Worm (Caenorhabditis elegans) whole organism, late embryonic: ENCODE measurements around the gene ell-1.

ENCODE experiments used
- C08G9.2 ChIP-seq: sonication (generic microtip); optimal IDR thresholded peaks from 2 replicates; lab custom pipeline; 2016; ENCODE audit warnings: mild to moderate bottlenecking, missing genetic modification characterization, moderate library complexity, missing compliant biosample characterization
- C38D4.7 ChIP-seq: fragments of 200-800 bp; sonication (Bioruptor generic); optimal IDR thresholded peaks from 2 replicates; lab custom pipeline; 2018; ENCODE audit warnings: mild to moderate bottlenecking, missing genetic modification characterization, moderate library complexity, missing compliant biosample characterization
- F13H6.1 ChIP-seq: sonication (generic microtip); optimal IDR thresholded peaks from 2 replicates; lab custom pipeline; 2016; ENCODE audit warnings: missing genetic modification characterization, missing compliant biosample characterization
- K02D7.2 ChIP-seq: sonication (generic microtip); optimal IDR thresholded peaks from 2 replicates; lab custom pipeline; 2017; ENCODE audit warnings: mild to moderate bottlenecking, missing genetic modification characterization, missing compliant biosample characterization
- K09A11.1 ChIP-seq: sonication (generic microtip); optimal IDR thresholded peaks from 2 replicates; lab custom pipeline; 2017; ENCODE audit warnings: antibody characterized with exemption, mild to moderate bottlenecking, missing genetic modification characterization, missing compliant biosample characterization; ENCODE audit not compliant: insufficient read depth
- Y22D7AL.16 ChIP-seq: sonication (generic microtip); optimal IDR thresholded peaks from 2 replicates; lab custom pipeline; 2016; ENCODE audit warnings: missing genetic modification characterization, missing compliant biosample characterization
- ahr-1 ChIP-seq: sonication (generic microtip); optimal IDR thresholded peaks from 2 replicates; lab custom pipeline; 2016; ENCODE audit warnings: missing genetic modification characterization, missing compliant biosample characterization
- ama-1 ChIP-seq: fragments of 150-350 bp; optimal IDR thresholded peaks from 2 replicates; lab custom pipeline; 2014
- ceh-14 ChIP-seq: sonication (generic microtip); optimal IDR thresholded peaks from 2 replicates; lab custom pipeline; 2016; ENCODE audit warnings: missing genotype, missing genetic modification characterization, missing compliant biosample characterization
- ceh-18 ChIP-seq: sonication (generic microtip); optimal IDR thresholded peaks from 2 replicates; lab custom pipeline; 2016; ENCODE audit warnings: missing genetic modification characterization, missing compliant biosample characterization
- ceh-2 ChIP-seq: sonication (generic microtip); optimal IDR thresholded peaks from 2 replicates; lab custom pipeline; 2016; ENCODE audit warnings: missing genotype, missing genetic modification characterization, missing compliant biosample characterization
- ceh-22 ChIP-seq: sonication (generic microtip); optimal IDR thresholded peaks from 2 replicates; lab custom pipeline; 2017; ENCODE audit warnings: missing biosample characterization, missing genetic modification characterization
- ceh-30 ChIP-seq: fragments of 150-350 bp; optimal IDR thresholded peaks from 2 replicates; lab custom pipeline; 2014; ENCODE audit warnings: missing biosample characterization, missing genetic modification characterization
- ceh-31 ChIP-seq: sonication (generic microtip); optimal IDR thresholded peaks from 2 replicates; lab custom pipeline; 2016; ENCODE audit warnings: missing genetic modification characterization, missing compliant biosample characterization
- ceh-45 ChIP-seq: fragments of 200-800 bp; sonication (Bioruptor generic); IDR thresholded peaks from 2 replicates; pipeline ENCODE4 v1.3.6; 2022; ENCODE audit warnings: missing genetic modification reagents, missing genetic modification characterization, missing compliant biosample characterization
- ceh-48 ChIP-seq: sonication (generic microtip); optimal IDR thresholded peaks from 2 replicates; lab custom pipeline; 2016; ENCODE audit warnings: missing genetic modification characterization, inconsistent platforms, missing compliant biosample characterization
- dve-1 ChIP-seq: sonication (generic microtip); optimal IDR thresholded peaks from 2 replicates; lab custom pipeline; 2017; ENCODE audit warnings: antibody characterized with exemption, mild to moderate bottlenecking, missing genetic modification characterization, missing compliant biosample characterization
- elt-2 ChIP-seq: sonication (generic microtip); optimal IDR thresholded peaks from 2 replicates; lab custom pipeline; 2016; ENCODE audit warnings: missing genetic modification reagents, missing genetic modification characterization, missing compliant biosample characterization
- elt-4 ChIP-seq: sonication (generic microtip); optimal IDR thresholded peaks from 2 replicates; lab custom pipeline; 2016; ENCODE audit warnings: missing genetic modification characterization, missing compliant biosample characterization
- ets-4 ChIP-seq: sonication (generic microtip); optimal IDR thresholded peaks from 2 replicates; lab custom pipeline; 2016; ENCODE audit warnings: missing genetic modification characterization, missing compliant biosample characterization
- fax-1 ChIP-seq: sonication (generic microtip); optimal IDR thresholded peaks from 2 replicates; lab custom pipeline; 2016; ENCODE audit warnings: missing genotype, missing genetic modification characterization, missing compliant biosample characterization
- fkh-10 ChIP-seq: fragments of 150-350 bp; optimal IDR thresholded peaks from 2 replicates; lab custom pipeline; 2014; ENCODE audit warnings: missing biosample characterization, missing genetic modification reagents, missing genetic modification characterization
- fkh-6 ChIP-seq: sonication (generic microtip); optimal IDR thresholded peaks from 2 replicates; lab custom pipeline; 2016; ENCODE audit warnings: missing genetic modification characterization, missing compliant biosample characterization
- gmeb-2 ChIP-seq: sonication (generic microtip); optimal IDR thresholded peaks from 2 replicates; lab custom pipeline; 2016; ENCODE audit warnings: missing genetic modification characterization, inconsistent platforms, missing compliant biosample characterization
- hlh-30 ChIP-seq: sonication (generic microtip); optimal IDR thresholded peaks from 2 replicates; lab custom pipeline; 2017; ENCODE audit warnings: antibody characterized with exemption, missing genetic modification characterization, missing compliant biosample characterization; ENCODE audit not compliant: insufficient read depth
- hlh-6 ChIP-seq: sonication (generic microtip); optimal IDR thresholded peaks from 2 replicates; lab custom pipeline; 2016; ENCODE audit warnings: missing genotype, missing genetic modification characterization, missing compliant biosample characterization
- lin-11 ChIP-seq: fragments of 200-800 bp; sonication (Bioruptor generic); optimal IDR thresholded peaks from 2 replicates; lab custom pipeline; 2018; ENCODE audit warnings: mild to moderate bottlenecking, missing genetic modification characterization, missing compliant biosample characterization
- madf-2 ChIP-seq: sonication (generic microtip); optimal IDR thresholded peaks from 2 replicates; lab custom pipeline; 2017; ENCODE audit warnings: missing genetic modification characterization, missing compliant biosample characterization
- mec-3 ChIP-seq: sonication (generic microtip); optimal IDR thresholded peaks from 2 replicates; lab custom pipeline; 2016; ENCODE audit warnings: borderline replicate concordance, missing genetic modification characterization, missing compliant biosample characterization
- nfya-1 ChIP-seq: sonication (generic microtip); optimal IDR thresholded peaks from 2 replicates; lab custom pipeline; 2017; ENCODE audit warnings: missing genetic modification characterization, mild to moderate bottlenecking, missing compliant biosample characterization, antibody characterized with exemption, moderate library complexity
- nhr-11 ChIP-seq: fragments of 150-350 bp; optimal IDR thresholded peaks from 2 replicates; lab custom pipeline; 2014; ENCODE audit warnings: missing biosample characterization, missing genetic modification characterization
- nhr-232 ChIP-seq: sonication (generic microtip); optimal IDR thresholded peaks from 2 replicates; lab custom pipeline; 2016; ENCODE audit warnings: missing genetic modification characterization, missing compliant biosample characterization
- odd-2 ChIP-seq: sonication (generic microtip); optimal IDR thresholded peaks from 2 replicates; lab custom pipeline; 2017; ENCODE audit warnings: antibody characterized with exemption, mild to moderate bottlenecking, missing genetic modification characterization, missing compliant biosample characterization
- pha-2 ChIP-seq: sonication (generic microtip); optimal IDR thresholded peaks from 2 replicates; lab custom pipeline; 2017; ENCODE audit warnings: mild to moderate bottlenecking, missing genetic modification characterization, missing compliant biosample characterization
- pha-4 ChIP-seq: fragments of 150-350 bp; optimal IDR thresholded peaks from 2 replicates; lab custom pipeline; 2018; ENCODE audit warnings: missing biosample characterization, missing genetic modification reagents, missing genetic modification characterization
- pqm-1 ChIP-seq: sonication (generic microtip); optimal IDR thresholded peaks from 2 replicates; lab custom pipeline; 2016; ENCODE audit warnings: missing genetic modification characterization, missing compliant biosample characterization
- pros-1 ChIP-seq: fragments of 150-350 bp; optimal IDR thresholded peaks from 2 replicates; lab custom pipeline; 2014; ENCODE audit warnings: missing biosample characterization, missing genetic modification reagents, missing genetic modification characterization
- ref-2 ChIP-seq: sonication (generic microtip); optimal IDR thresholded peaks from 2 replicates; lab custom pipeline; 2016; ENCODE audit warnings: missing genetic modification characterization, missing compliant biosample characterization
- rnt-1 ChIP-seq: sonication (generic microtip); optimal IDR thresholded peaks from 2 replicates; lab custom pipeline; 2016; ENCODE audit warnings: missing genetic modification characterization, missing compliant biosample characterization
- sdc-2 ChIP-seq: sonication (generic microtip); optimal IDR thresholded peaks from 2 replicates; lab custom pipeline; 2016; ENCODE audit warnings: missing genotype, missing genetic modification characterization, missing compliant biosample characterization
- sox-2 ChIP-seq: fragments of 200-800 bp; sonication (Bioruptor generic); IDR thresholded peaks from 2 replicates; pipeline ENCODE4 v1.3.6; 2022; ENCODE audit warnings: missing genetic modification reagents, missing genetic modification characterization, missing compliant biosample characterization
- syd-9 ChIP-seq: sonication (generic microtip); optimal IDR thresholded peaks from 2 replicates; lab custom pipeline; 2016; ENCODE audit warnings: mild to moderate bottlenecking, missing genetic modification characterization, moderate library complexity, missing compliant biosample characterization
- tbx-2 ChIP-seq: sonication (generic microtip); optimal IDR thresholded peaks from 2 replicates; lab custom pipeline; 2016; ENCODE audit warnings: missing genetic modification characterization, missing compliant biosample characterization
- ttx-3 ChIP-seq: sonication (generic microtip); optimal IDR thresholded peaks from 2 replicates; lab custom pipeline; 2016; ENCODE audit warnings: missing genetic modification reagents, missing genetic modification characterization, missing compliant biosample characterization
- unc-3 ChIP-seq, 2 experiments: fragments of 200-800 bp in 1 of 2; sonication (Bioruptor generic) in 1 of 2; sonication (generic microtip) in 1 of 2; conservative IDR thresholded peaks in 1 of 2; optimal IDR thresholded peaks in 1 of 2; 2 replicates each; pipeline versions ENCODE4 v1.3.6 to Lab custom; 2016 to 2022; ENCODE audit warnings: missing compliant biosample characterization in 2 of 2, missing genetic modification characterization in 2 of 2, missing genetic modification reagents in 1 of 2
- unc-42 ChIP-seq: sonication (generic microtip); optimal IDR thresholded peaks from 2 replicates; lab custom pipeline; 2016; ENCODE audit warnings: missing genotype, missing genetic modification characterization, missing compliant biosample characterization
- unc-55 ChIP-seq: sonication (generic microtip); optimal IDR thresholded peaks from 2 replicates; lab custom pipeline; 2017; ENCODE audit warnings: missing biosample characterization, missing genetic modification reagents, missing genetic modification characterization
- ztf-16 ChIP-seq: sonication (generic microtip); optimal IDR thresholded peaks from 2 replicates; lab custom pipeline; 2017; ENCODE audit warnings: missing genetic modification characterization, missing compliant biosample characterization

The ell-1 gene

DNA sequence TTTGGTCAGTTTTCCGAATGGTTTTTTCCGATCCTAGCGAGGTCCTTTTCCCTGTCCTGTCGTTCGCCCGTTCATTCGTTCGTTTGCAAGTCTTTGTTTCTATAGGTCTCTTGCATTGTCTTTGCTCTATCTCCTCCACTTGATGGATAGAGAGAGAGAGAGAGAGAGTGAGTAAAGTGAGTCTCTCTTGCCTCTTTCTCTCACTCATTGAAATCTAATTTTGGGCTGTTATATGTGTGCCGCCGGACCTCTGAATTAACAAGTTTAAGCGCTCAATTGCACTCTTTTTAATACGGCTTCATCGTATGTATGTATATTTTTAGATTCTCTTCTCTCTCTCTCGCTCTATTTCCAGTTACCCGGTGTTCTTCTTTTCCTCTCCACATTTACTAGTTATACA, 9.7 kb downstream of the ell-1 start:
- TF ChIP-seq ceh-14 (peak; percentile 19), sox-2 (GFP tag; lab: Robert Waterston, UW) (no peak), hlh-6 (tag; lab: Kevin White, UChicago) (peak; percentile 48), dve-1 (tag; lab: Kevin White, UChicago) (no peak), ceh-31 (peak; percentile 62), unc-42 (tag; lab: Kevin White, UChicago) (peak; percentile 98)

DNA sequence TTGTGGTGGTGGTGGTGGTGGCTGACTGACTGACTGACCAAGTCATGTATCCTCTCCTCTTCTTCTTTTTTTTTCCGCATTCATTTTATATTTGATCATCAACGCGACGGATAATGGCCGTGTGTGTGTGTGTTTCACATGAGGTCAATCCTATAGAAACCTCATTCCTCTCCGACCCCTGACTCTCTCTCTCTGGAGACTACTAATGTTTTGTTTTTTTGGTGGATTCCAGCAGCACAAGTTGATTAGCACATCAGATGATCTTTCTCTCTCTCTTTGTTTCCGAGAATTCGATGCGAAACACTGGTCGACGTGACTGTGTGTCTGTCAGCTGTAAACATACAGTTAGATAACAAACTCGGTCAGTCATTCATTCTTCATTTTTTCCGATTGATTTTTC, 10.9 kb downstream of the ell-1 start, which contains the start of gene Y24D9A.7:
Gene Y24D9A.7 (minus strand): TSS at position 46 of the 400 bp plus-strand sequence.
- TF ChIP-seq ref-2 (peak; percentile 1), fkh-10 (GFP tag; lab: Kevin White, UChicago) (no peak)

DNA sequence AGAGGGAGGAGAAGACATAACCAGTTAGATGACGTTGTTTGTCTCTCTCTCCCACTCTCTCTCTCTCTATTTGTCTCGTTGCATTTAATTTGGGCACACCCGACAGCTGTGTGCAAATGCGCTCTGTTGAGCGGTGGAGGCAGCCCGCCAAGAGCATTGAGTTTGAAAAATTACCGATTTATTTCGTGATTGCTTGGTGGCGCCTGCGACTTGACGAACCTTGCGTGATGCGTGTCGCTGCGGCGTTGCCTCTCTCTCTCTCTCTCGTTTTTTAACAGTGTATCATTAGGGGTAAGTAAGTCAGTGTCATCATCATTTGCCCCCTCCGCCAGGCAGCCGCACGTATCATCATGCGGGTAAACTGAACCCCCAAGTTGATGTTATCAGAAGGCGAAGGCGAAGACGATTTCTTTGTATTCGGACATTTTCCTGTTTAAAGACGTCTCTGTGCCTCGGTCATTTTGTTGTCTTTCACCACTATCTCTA, 11.9 kb downstream of the ell-1 start:
- TF ChIP-seq ttx-3 (tag; lab: Kevin White, UChicago) (no peak), C08G9.2 (no peak), nfya-1 (tag; lab: Kevin White, UChicago) (peak; percentile 33), unc-42 (tag; lab: Kevin White, UChicago) (peak; percentile 90), hlh-30 (no peak), madf-2 (tag; lab: Kevin White, UChicago) (no peak), mec-3 (tag; lab: Kevin White, UChicago) (no peak), tbx-2 (tag; lab: Kevin White, UChicago) (peak; percentile 68), fkh-6 (tag; lab: Kevin White, UChicago) (peak; percentile 30), syd-9 (tag; lab: Kevin White, UChicago) (no peak), lin-11 (tag; lab: Kevin White, UChicago) (no peak), rnt-1 (tag; lab: Kevin White, UChicago) (no peak), nhr-232 (tag; lab: Kevin White, UChicago) (no peak), K09A11.1 (tag; lab: Kevin White, UChicago) (peak; percentile 6), ceh-14 (peak; percentile 45), ceh-22 (tag; lab: Kevin White, UChicago) (no peak), ahr-1 (tag; lab: Kevin White, UChicago) (no peak), Y22D7AL.16 (tag; lab: Kevin White, UChicago) (no peak), ceh-45 (GFP tag; lab: Robert Waterston, UW) (no peak), elt-2 (no peak), ama-1 (lab: Kevin White, UChicago) (no peak), ets-4 (tag; lab: Kevin White, UChicago) (no peak), nhr-11 (no peak), hlh-6 (tag; lab: Kevin White, UChicago) (no peak), ceh-2 (tag; lab: Kevin White, UChicago) (peak; percentile 44), unc-55 (GFP tag; lab: Kevin White, UChicago) (no peak), ceh-48 (tag; lab: Kevin White, UChicago) (no peak), F13H6.1 (tag; lab: Kevin White, UChicago) (no peak), ceh-30 (tag; lab: Kevin White, UChicago) (no peak), pha-4 (tag; lab: Kevin White, UChicago) (no peak), unc-3 (GFP tag; conservative IDR thresholded peaks at IDR 0.05; lab: Robert Waterston, UW) (no peak), unc-3 (tag; optimal IDR thresholded peaks at IDR 0.05; lab: Kevin White, UChicago) (no peak), pha-2 (no peak), fkh-10 (GFP tag; lab: Kevin White, UChicago) (no peak), odd-2 (no peak), ref-2 (peak; percentile 62), ceh-18 (peak; percentile 62), pros-1 (tag; lab: Kevin White, UChicago) (no peak), pqm-1 (tag; lab: Kevin White, UChicago) (no peak), dve-1 (tag; lab: Kevin White, UChicago) (no peak), gmeb-2 (tag; lab: Kevin White, UChicago) (no peak), ztf-16 (tag; lab: Kevin White, UChicago) (no peak), elt-4 (tag; lab: Kevin White, UChicago) (no peak), fax-1 (tag; lab: Kevin White, UChicago) (no peak), sox-2 (GFP tag; lab: Robert Waterston, UW) (no peak), K02D7.2 (tag; lab: Kevin White, UChicago) (no peak), C38D4.7 (GFP tag; lab: Kevin White, UChicago) (no peak), sdc-2 (tag; lab: Kevin White, UChicago) (no peak)
